Worm (Caenorhabditis elegans) whole organism, L1 larva: Measurements from ENCODE around the gene F54C9.7.

Experiments used
- C16A3.4 ChIP-seq: fragments of 150-350 bp; optimal IDR thresholded peaks from 2 replicates; lab custom pipeline; 2014; ENCODE audit warnings: missing biosample characterization, missing genetic modification characterization
- blmp-1 ChIP-seq: fragments of 150-350 bp; optimal IDR thresholded peaks from 2 replicates; lab custom pipeline; 2014; ENCODE audit warnings: missing biosample characterization, missing genetic modification characterization
- ceh-63 ChIP-seq: fragments of 200-800 bp; sonication (Bioruptor generic); optimal IDR thresholded peaks from 2 replicates; lab custom pipeline; 2018; ENCODE audit warnings: mild to moderate bottlenecking, missing genetic modification characterization, missing compliant biosample characterization
- ceh-90 ChIP-seq: sonication (generic microtip); optimal IDR thresholded peaks from 2 replicates; lab custom pipeline; 2016; ENCODE audit warnings: missing genetic modification characterization, missing compliant biosample characterization
- ces-1 ChIP-seq: fragments of 150-350 bp; optimal IDR thresholded peaks from 2 replicates; lab custom pipeline; 2014; ENCODE audit warnings: missing biosample characterization, missing genetic modification reagents, missing genetic modification characterization
- dpl-1 ChIP-seq, 3 experiments: fragments of 150-350 bp in 2 of 3; sonication (generic microtip) in 1 of 3; optimal IDR thresholded peaks; 2 replicates each; lab custom pipeline; 2014 to 2017; ENCODE audit warnings: missing biosample characterization in 3 of 3, missing genetic modification characterization in 3 of 3, missing genetic modification reagents in 3 of 3
- dsc-1 ChIP-seq: sonication (generic microtip); optimal IDR thresholded peaks from 2 replicates; lab custom pipeline; 2016; ENCODE audit warnings: mild to moderate bottlenecking, missing genetic modification characterization, missing compliant biosample characterization
- efl-1 ChIP-seq, 4 experiments: fragments of 150-350 bp; optimal IDR thresholded peaks in 3 of 4; peaks in 1 of 4; 1 replicate in 1 of 4; 2 replicates in 3 of 4; lab custom pipeline; 2014; ENCODE audit warnings: missing biosample characterization in 2 of 4, missing genetic modification characterization in 2 of 4, missing genetic modification reagents in 2 of 4
- efl-3 ChIP-seq: fragments of 200-800 bp; sonication (Bioruptor generic); optimal IDR thresholded peaks from 2 replicates; lab custom pipeline; 2018; ENCODE audit warnings: mild to moderate bottlenecking, missing genetic modification characterization, missing compliant biosample characterization
- egl-13 ChIP-seq: sonication (generic microtip); optimal IDR thresholded peaks from 2 replicates; lab custom pipeline; 2016; ENCODE audit warnings: missing genotype, missing genetic modification reagents, missing genetic modification characterization, missing compliant biosample characterization
- egl-27 ChIP-seq, 2 experiments: fragments of 150-350 bp in 1 of 2; sonication (generic microtip); optimal IDR thresholded peaks; 3 replicates each; lab custom pipeline; 2017 to 2018; ENCODE audit warnings: missing biosample characterization in 2 of 2, missing genetic modification characterization in 2 of 2, missing genetic modification reagents in 2 of 2
- fkh-4 ChIP-seq: sonication (generic microtip); optimal IDR thresholded peaks from 2 replicates; lab custom pipeline; 2016; ENCODE audit warnings: missing compliant biosample characterization, missing genetic modification characterization, borderline replicate concordance
- fkh-8 ChIP-seq: sonication (generic microtip); optimal IDR thresholded peaks from 2 replicates; lab custom pipeline; 2016; ENCODE audit warnings: mild to moderate bottlenecking, missing genetic modification characterization, missing compliant biosample characterization
- fos-1 ChIP-seq: fragments of 150-350 bp; optimal IDR thresholded peaks from 2 replicates; lab custom pipeline; 2014; ENCODE audit warnings: missing biosample characterization, missing genetic modification characterization
- grh-1 ChIP-seq: fragments of 200-800 bp; sonication (Bioruptor generic); IDR thresholded peaks from 2 replicates; pipeline ENCODE4 v1.3.6; 2022; ENCODE audit warnings: missing genetic modification reagents, missing genetic modification characterization, missing compliant biosample characterization
- hlh-17 ChIP-seq: fragments of 200-800 bp; sonication (Bioruptor generic); optimal IDR thresholded peaks from 2 replicates; lab custom pipeline; 2018; ENCODE audit warnings: missing genetic modification characterization, mild to moderate bottlenecking, missing compliant biosample characterization, moderate library complexity, borderline replicate concordance
- irx-1 ChIP-seq: sonication (generic microtip); optimal IDR thresholded peaks from 2 replicates; lab custom pipeline; 2016; ENCODE audit warnings: missing genetic modification characterization, missing compliant biosample characterization
- jun-1 ChIP-seq: fragments of 150-350 bp; optimal IDR thresholded peaks from 2 replicates; lab custom pipeline; 2014; ENCODE audit warnings: missing biosample characterization, missing genetic modification reagents, missing genetic modification characterization
- lin-14 ChIP-seq: fragments of 200-800 bp; sonication (Bioruptor generic); optimal IDR thresholded peaks from 2 replicates; lab custom pipeline; 2018; ENCODE audit warnings: mild to moderate bottlenecking, missing genetic modification characterization, moderate library complexity, missing compliant biosample characterization
- lin-35 ChIP-seq, 2 experiments: fragments of 150-350 bp; optimal IDR thresholded peaks; 2 replicates each; lab custom pipeline; 2014; ENCODE audit warnings: missing biosample characterization in 2 of 2, missing genetic modification characterization in 2 of 2, missing genetic modification reagents in 2 of 2
- lir-3 ChIP-seq: sonication (generic microtip); optimal IDR thresholded peaks from 2 replicates; lab custom pipeline; 2016; ENCODE audit warnings: mild to moderate bottlenecking, missing genetic modification characterization, moderate library complexity, missing compliant biosample characterization; ENCODE audit not compliant: poor library complexity
- lsy-2 ChIP-seq, 2 experiments: fragments of 150-350 bp; optimal IDR thresholded peaks; 2 replicates each; lab custom pipeline; 2014; ENCODE audit warnings: missing biosample characterization in 2 of 2, missing genetic modification characterization in 2 of 2
- mdl-1 ChIP-seq, 2 experiments: fragments of 150-350 bp; optimal IDR thresholded peaks; 2 replicates each; lab custom pipeline; 2014 to 2017; ENCODE audit warnings: missing biosample characterization in 2 of 2, missing genetic modification characterization in 2 of 2, inconsistent platforms in 1 of 2
- mef-2 ChIP-seq: fragments of 150-350 bp; optimal IDR thresholded peaks from 2 replicates; lab custom pipeline; 2014; ENCODE audit warnings: missing biosample characterization, missing genetic modification characterization
- nhr-11 ChIP-seq: fragments of 150-350 bp; optimal IDR thresholded peaks from 2 replicates; lab custom pipeline; 2014; ENCODE audit warnings: missing biosample characterization, missing genetic modification characterization
- nhr-12 ChIP-seq: sonication (generic microtip); optimal IDR thresholded peaks from 2 replicates; lab custom pipeline; 2017; ENCODE audit warnings: missing biosample characterization, missing genetic modification characterization
- nhr-20 ChIP-seq: sonication (generic microtip); optimal IDR thresholded peaks from 2 replicates; lab custom pipeline; 2016; ENCODE audit warnings: mild to moderate bottlenecking, missing genetic modification characterization, missing compliant biosample characterization
- nhr-47 ChIP-seq: sonication (generic microtip); optimal IDR thresholded peaks from 2 replicates; lab custom pipeline; 2016; ENCODE audit warnings: mild to moderate bottlenecking, missing genetic modification characterization, moderate library complexity, missing compliant biosample characterization
- nhr-71 ChIP-seq: sonication (generic microtip); optimal IDR thresholded peaks from 2 replicates; lab custom pipeline; 2016; ENCODE audit warnings: mild to moderate bottlenecking, missing genetic modification characterization, moderate library complexity, missing compliant biosample characterization
- nhr-77 ChIP-seq: fragments of 150-350 bp; optimal IDR thresholded peaks from 2 replicates; lab custom pipeline; 2014; ENCODE audit warnings: missing biosample characterization, missing genetic modification characterization
- nhr-90 ChIP-seq: sonication (generic microtip); optimal IDR thresholded peaks from 2 replicates; lab custom pipeline; 2016; ENCODE audit warnings: mild to moderate bottlenecking, missing genetic modification characterization, missing compliant biosample characterization; ENCODE audit not compliant: poor library complexity
- pax-3 ChIP-seq: fragments of 200-800 bp; sonication (Bioruptor generic); optimal IDR thresholded peaks from 2 replicates; lab custom pipeline; 2018; ENCODE audit warnings: mild to moderate bottlenecking, missing genetic modification characterization, moderate library complexity, missing compliant biosample characterization
- rnt-1 ChIP-seq: sonication (generic microtip); optimal IDR thresholded peaks from 2 replicates; lab custom pipeline; 2016; ENCODE audit warnings: mild to moderate bottlenecking, missing genetic modification characterization, moderate library complexity, missing compliant biosample characterization
- skn-1 ChIP-seq: fragments of 150-350 bp; optimal IDR thresholded peaks from 2 replicates; lab custom pipeline; 2014; ENCODE audit warnings: missing biosample characterization, missing genetic modification characterization
- snpc-4 ChIP-seq: fragments of 150-350 bp; optimal IDR thresholded peaks from 2 replicates; lab custom pipeline; 2014; ENCODE audit warnings: missing biosample characterization, missing genetic modification characterization
- snu-23 ChIP-seq: sonication (generic microtip); optimal IDR thresholded peaks from 2 replicates; lab custom pipeline; 2016; ENCODE audit warnings: missing genetic modification characterization, missing compliant biosample characterization
- sox-4 ChIP-seq: sonication (generic microtip); optimal IDR thresholded peaks from 2 replicates; lab custom pipeline; 2016; ENCODE audit warnings: missing genetic modification characterization, missing compliant biosample characterization
- tlp-1 ChIP-seq: fragments of 150-350 bp; optimal IDR thresholded peaks from 2 replicates; lab custom pipeline; 2014; ENCODE audit warnings: missing biosample characterization, missing genetic modification characterization
- unc-30 ChIP-seq: sonication (generic microtip); optimal IDR thresholded peaks from 2 replicates; lab custom pipeline; 2017; ENCODE audit warnings: missing biosample characterization, missing genetic modification characterization
- unc-62 ChIP-seq: fragments of 150-350 bp; optimal IDR thresholded peaks from 2 replicates; lab custom pipeline; 2014; ENCODE audit warnings: missing biosample characterization, missing genetic modification reagents, missing genetic modification characterization
- unc-98 ChIP-seq: fragments of 200-800 bp; sonication (Bioruptor generic); IDR thresholded peaks from 2 replicates; pipeline ENCODE4 v1.3.6; 2022; ENCODE audit warnings: missing genetic modification characterization, missing compliant biosample characterization
- vab-15 ChIP-seq: sonication (generic microtip); optimal IDR thresholded peaks from 2 replicates; lab custom pipeline; 2017; ENCODE audit warnings: missing genotype, mild to moderate bottlenecking, missing genetic modification characterization, missing compliant biosample characterization
- xbp-1 ChIP-seq: sonication (generic microtip); optimal IDR thresholded peaks from 2 replicates; lab custom pipeline; 2016; ENCODE audit warnings: missing genetic modification characterization, missing compliant biosample characterization
- ztf-4 ChIP-seq: fragments of 150-350 bp; optimal IDR thresholded peaks from 2 replicates; lab custom pipeline; 2014; ENCODE audit warnings: missing biosample characterization, missing genetic modification characterization

Gene F54C9.7

DNA sequence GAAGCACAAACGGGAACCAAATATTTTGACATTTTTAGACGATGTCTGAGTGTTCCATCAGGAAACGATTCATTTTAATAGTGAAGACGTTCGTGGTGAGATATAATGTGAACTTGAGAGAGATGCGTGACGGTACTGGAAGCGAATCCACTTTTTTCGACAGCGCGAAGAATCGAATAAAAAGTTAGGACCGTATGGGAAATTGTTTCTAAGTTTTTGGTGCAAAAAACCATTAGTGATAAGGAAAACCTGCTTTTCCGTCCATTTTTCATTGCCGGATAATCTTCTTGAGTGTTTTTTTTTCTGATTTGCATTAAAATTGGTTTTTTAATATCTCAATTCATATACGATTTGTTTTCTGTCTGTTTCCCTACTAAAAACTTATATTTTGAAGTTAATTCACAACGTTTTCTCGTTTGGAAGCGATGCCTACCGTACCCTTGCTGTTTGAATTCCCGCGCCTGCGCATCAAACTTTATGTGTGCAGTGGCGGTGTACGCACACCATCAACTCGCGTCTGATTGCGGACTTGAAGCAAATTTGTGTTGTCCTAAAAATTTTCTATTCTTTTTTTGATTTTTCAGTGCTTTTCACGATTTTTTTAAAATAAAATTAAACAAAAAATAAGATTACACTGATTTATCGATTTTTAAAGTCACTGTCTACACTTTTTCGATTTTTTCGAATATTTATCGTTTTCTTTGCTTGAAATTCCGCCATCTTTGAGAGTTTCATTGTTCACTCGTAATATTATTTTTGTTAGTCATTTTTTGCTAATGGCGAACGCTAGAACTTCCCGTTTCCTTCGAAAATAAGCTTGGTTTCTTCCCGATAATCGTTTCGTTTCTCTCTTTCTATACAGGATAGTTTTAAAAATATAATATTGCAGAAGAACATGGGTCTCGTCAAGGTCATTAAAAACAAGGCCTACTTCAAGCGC is 3.8 kb upstream of the F54C9.7 start, which contains the start of the genes col-38 and rpl-5 (continued):
- no peak for TF ChIP-seq efl-3
- peak in 1 of 2 experiments; percentile 85 for TF ChIP-seq mdl-1 (tag; optimal IDR thresholded peaks at IDR 0.05; lab: Kevin White, UChicago)
- peak; percentile 91 for TF ChIP-seq nhr-47
- TF ChIP-seq unc-62 (GFP tag; lab: Kevin White, UChicago) = no peak
- TF ChIP-seq rnt-1 = peak; percentile 92
- no peak for TF ChIP-seq unc-98 (GFP tag; lab: Robert Waterston, UW)
- peak; percentile 75 for TF ChIP-seq grh-1
- peak; percentile 11 for TF ChIP-seq fkh-4 (tag; lab: Kevin White, UChicago)
- peak; percentile 79 for TF ChIP-seq fos-1 (tag; lab: Kevin White, UChicago)
- TF ChIP-seq nhr-90 (tag; lab: Kevin White, UChicago) = peak; percentile 84
- TF ChIP-seq ceh-90 = peak; percentile 34
- peak; percentile 29 for TF ChIP-seq mef-2 (tag; lab: Kevin White, UChicago)
- peak; percentile 94 for TF ChIP-seq nhr-71
- no peak for TF ChIP-seq ces-1 (GFP tag; lab: Kevin White, UChicago)
- peak; percentile 30 for TF ChIP-seq sox-4
- TF ChIP-seq efl-1 (optimal IDR thresholded peaks at IDR 0.05; lab: Kevin White, UChicago) = peak; percentile 82 to 98
- TF ChIP-seq efl-1 (GFP tag; optimal IDR thresholded peaks at IDR 0.05 in 1 of 2; lab: Kevin White, UChicago) = peak; percentile 97 to 100
- peak; percentile 93 for TF ChIP-seq fkh-8
- TF ChIP-seq egl-27 (tag; optimal IDR thresholded peaks at IDR 0.05; lab: Kevin White, UChicago) = no peak
- TF ChIP-seq xbp-1 (tag; lab: Kevin White, UChicago) = peak; percentile 95
- TF ChIP-seq ztf-4 (tag; lab: Kevin White, UChicago) = peak; percentile 57
- TF ChIP-seq ceh-63 (GFP tag; lab: Kevin White, UChicago) = no peak
- no peak for TF ChIP-seq nhr-12
- TF ChIP-seq blmp-1 (tag; lab: Kevin White, UChicago) = peak; percentile 86
- peak; percentile 54 for TF ChIP-seq nhr-11 (tag; lab: Kevin White, UChicago)
- TF ChIP-seq pax-3 = peak; percentile 82
- TF ChIP-seq hlh-17 (GFP tag; lab: Kevin White, UChicago) = no peak
- TF ChIP-seq snu-23 = peak; percentile 95
- TF ChIP-seq egl-13 (tag; lab: Kevin White, UChicago) = peak; percentile 74
- TF ChIP-seq C16A3.4 (tag; lab: Kevin White, UChicago) = peak; percentile 96
- TF ChIP-seq lsy-2 (tag; optimal IDR thresholded peaks at IDR 0.05; lab: Kevin White, UChicago) = peak; percentile 97 to 99
- TF ChIP-seq nhr-77 = peak; percentile 87
- TF ChIP-seq dsc-1 (tag; lab: Kevin White, UChicago) = peak; percentile 82
- peak; percentile 54 for TF ChIP-seq irx-1 (tag; lab: Kevin White, UChicago)
- TF ChIP-seq lin-14 (GFP tag; lab: Kevin White, UChicago) = peak; percentile 93
- TF ChIP-seq jun-1 (tag; lab: Kevin White, UChicago) = peak; percentile 81
- TF ChIP-seq snpc-4 (tag; lab: Kevin White, UChicago) = peak; percentile 86
- no peak for TF ChIP-seq tlp-1 (tag; lab: Kevin White, UChicago)
- peak; percentile 73 for TF ChIP-seq lir-3 (tag; lab: Kevin White, UChicago)
- no peak for TF ChIP-seq unc-30 (tag; lab: Kevin White, UChicago)
- peak; percentile 95 for TF ChIP-seq nhr-20 (tag; lab: Kevin White, UChicago)
- TF ChIP-seq skn-1 (tag; lab: Kevin White, UChicago) = peak; percentile 94
- TF ChIP-seq dpl-1 (GFP tag; optimal IDR thresholded peaks at IDR 0.05; lab: Kevin White, UChicago) = peak; percentile 97 to 99 (median 97)
- TF ChIP-seq vab-15 (tag; lab: Kevin White, UChicago) = peak; percentile 82
- peak; percentile 98 to 99 for TF ChIP-seq lin-35 (GFP tag; optimal IDR thresholded peaks at IDR 0.05; lab: Kevin White, UChicago)
- TF ChIP-seq, all 84 proteins: peak for 60
